Worm (Caenorhabditis elegans) whole organism, late embryonic: Measurements from ENCODE around the gene R02E12.5.

Experiments used
- T23F11.4 ChIP-seq: fragments of 200-800 bp; sonication (Bioruptor generic); optimal IDR thresholded peaks from 2 replicates; lab custom pipeline; 2018; ENCODE audit warnings: mild to moderate bottlenecking, missing genetic modification characterization, missing compliant biosample characterization
- ceh-22 ChIP-seq: sonication (generic microtip); optimal IDR thresholded peaks from 2 replicates; lab custom pipeline; 2017; ENCODE audit warnings: missing biosample characterization, missing genetic modification characterization
- ceh-45 ChIP-seq: fragments of 200-800 bp; sonication (Bioruptor generic); IDR thresholded peaks from 2 replicates; pipeline ENCODE4 v1.3.6; 2022; ENCODE audit warnings: missing genetic modification reagents, missing genetic modification characterization, missing compliant biosample characterization
- elt-2 ChIP-seq: sonication (generic microtip); optimal IDR thresholded peaks from 2 replicates; lab custom pipeline; 2016; ENCODE audit warnings: missing genetic modification reagents, missing genetic modification characterization, missing compliant biosample characterization
- fkh-10 ChIP-seq: fragments of 150-350 bp; optimal IDR thresholded peaks from 2 replicates; lab custom pipeline; 2014; ENCODE audit warnings: missing biosample characterization, missing genetic modification reagents, missing genetic modification characterization
- hlh-30 ChIP-seq: sonication (generic microtip); optimal IDR thresholded peaks from 2 replicates; lab custom pipeline; 2017; ENCODE audit warnings: antibody characterized with exemption, missing genetic modification characterization, missing compliant biosample characterization; ENCODE audit not compliant: insufficient read depth
- mec-3 ChIP-seq: sonication (generic microtip); optimal IDR thresholded peaks from 2 replicates; lab custom pipeline; 2016; ENCODE audit warnings: borderline replicate concordance, missing genetic modification characterization, missing compliant biosample characterization
- nfya-1 ChIP-seq: sonication (generic microtip); optimal IDR thresholded peaks from 2 replicates; lab custom pipeline; 2017; ENCODE audit warnings: missing genetic modification characterization, mild to moderate bottlenecking, missing compliant biosample characterization, antibody characterized with exemption, moderate library complexity
- nhr-11 ChIP-seq: fragments of 150-350 bp; optimal IDR thresholded peaks from 2 replicates; lab custom pipeline; 2014; ENCODE audit warnings: missing biosample characterization, missing genetic modification characterization
- pag-3 ChIP-seq: sonication (generic microtip); optimal IDR thresholded peaks from 2 replicates; lab custom pipeline; 2016; ENCODE audit warnings: missing compliant biosample characterization, missing genetic modification characterization, borderline replicate concordance
- pha-4 ChIP-seq: fragments of 150-350 bp; optimal IDR thresholded peaks from 2 replicates; lab custom pipeline; 2018; ENCODE audit warnings: missing biosample characterization, missing genetic modification reagents, missing genetic modification characterization
- tbx-2 ChIP-seq: sonication (generic microtip); optimal IDR thresholded peaks from 2 replicates; lab custom pipeline; 2016; ENCODE audit warnings: missing genetic modification characterization, missing compliant biosample characterization
- ttx-3 ChIP-seq: sonication (generic microtip); optimal IDR thresholded peaks from 2 replicates; lab custom pipeline; 2016; ENCODE audit warnings: missing genetic modification reagents, missing genetic modification characterization, missing compliant biosample characterization

- no peak for TF ChIP-seq elt-2 (tag; lab: Kevin White, UChicago)
- TF ChIP-seq pag-3 (tag; lab: Kevin White, UChicago) = no peak
- TF ChIP-seq pha-4 (tag; lab: Kevin White, UChicago) = no peak
- no peak for TF ChIP-seq ceh-22 (tag; lab: Kevin White, UChicago)
- TF ChIP-seq nhr-11 (tag; lab: Kevin White, UChicago) = no peak
- TF ChIP-seq T23F11.4 = no peak
- TF ChIP-seq tbx-2 (tag; lab: Kevin White, UChicago) = no peak
- no peak for TF ChIP-seq ttx-3 (tag; lab: Kevin White, UChicago)
- TF ChIP-seq ceh-45 = no peak
- TF ChIP-seq fkh-10 (GFP tag; lab: Kevin White, UChicago) = no peak
- no peak for TF ChIP-seq nfya-1
- no peak for TF ChIP-seq mec-3 (tag; lab: Kevin White, UChicago)
- no peak for TF ChIP-seq hlh-30 (tag; lab: Kevin White, UChicago)
These were observed 7.9 kb downstream of the R02E12.5 start, which contains the start of gene R02E12.4 for ce11 chrX:4005014-4005413.
